Fruit fly (Drosophila melanogaster) whole organism, wandering third instar larva: Measurements from ENCODE around the gene Trmt6.

Experiments used
- Vsx2 ChIP-seq: fragments of 200-300, 225-300 bp; sonication (Bioruptor generic); optimal IDR thresholded peaks from 2 replicates; lab custom pipeline; 2018; ENCODE audit warnings: missing biosample characterization, missing genetic modification characterization; ENCODE audit not compliant: partially characterized antibody
- fru ChIP-seq: fragments of 200-800 bp; sonication (Bioruptor generic); optimal IDR thresholded peaks from 3 replicates; lab custom pipeline; 2016; ENCODE audit warnings: missing biosample characterization, mild to moderate bottlenecking, missing genetic modification characterization

dm6 chr2L:6530952-6531512 is 31.1 kb downstream of the Trmt6 start:
- no peak for TF ChIP-seq fru (GFP tag; lab: Kevin White, UChicago)
- TF ChIP-seq Vsx2 (GFP tag; lab: Kevin White, UChicago), result no peak
